Worm (Caenorhabditis elegans): ENCODE results near the gene T06A1.5.
A peak's percentile ranks its signal among the peaks of the same experiment; 100 is the strongest.

DNA sequence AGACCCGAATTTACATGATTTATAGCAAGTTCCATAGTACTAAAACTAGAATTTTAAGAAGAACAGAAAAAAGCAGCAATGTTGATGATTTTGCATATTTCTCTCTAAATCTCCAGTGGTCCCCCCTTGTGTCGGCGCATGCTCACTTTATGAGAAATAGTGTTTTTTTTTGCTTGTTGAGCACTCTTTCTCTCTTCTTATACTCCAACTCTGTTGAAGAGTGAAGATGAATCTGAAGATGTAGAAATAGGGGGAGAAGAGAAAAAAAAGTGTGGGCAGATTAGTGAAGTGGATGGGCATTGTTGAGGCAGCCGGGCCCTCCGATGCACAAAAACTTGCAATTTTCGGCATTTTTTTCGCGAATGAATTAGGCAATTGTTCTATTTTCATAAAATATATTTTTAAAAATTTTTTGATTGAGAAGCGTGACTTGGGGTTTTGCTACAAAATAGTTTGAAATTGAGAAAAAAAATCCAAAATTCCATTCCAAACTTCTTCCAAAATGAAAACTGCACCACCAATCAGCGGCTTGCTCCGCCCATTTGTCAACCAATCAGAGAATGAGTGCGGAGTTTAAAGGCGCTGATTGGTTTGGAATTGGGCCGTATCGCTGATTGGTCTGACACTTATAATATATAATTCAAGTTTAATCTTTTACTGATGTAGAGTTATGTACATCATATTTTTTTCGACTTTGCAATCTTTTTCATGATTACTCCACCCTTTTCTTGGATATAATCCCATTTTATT lies 13.6 kb downstream of the T06A1.5 start:
- TF ChIP-seq F37D6.2 (tag; optimal IDR thresholded peaks at IDR 0.05) (no peak), mep-1 (tag; optimal IDR thresholded peaks at IDR 0.05) (no peak), nhr-11 (tag; optimal IDR thresholded peaks at IDR 0.05) (no peak), lin-13 (GFP tag; optimal IDR thresholded peaks at IDR 0.05) (no peak), nhr-25 (tag; optimal IDR thresholded peaks at IDR 0.05; ENCODE audit: borderline replicate concordance, insufficient read depth) (no peak), dpl-1 (GFP tag; optimal IDR thresholded peaks at IDR 0.05) (no peak), fkh-10 (GFP tag; optimal IDR thresholded peaks at IDR 0.05) (peak; percentile 63), pqm-1 (tag; optimal IDR thresholded peaks at IDR 0.05) (no peak), egl-27 (tag; optimal IDR thresholded peaks at IDR 0.05) (no peak), unc-62 (GFP tag; optimal IDR thresholded peaks at IDR 0.05 in 1 of 2) (no peak), unc-62 (tag; optimal IDR thresholded peaks at IDR 0.05) (no peak), lin-15B (tag; optimal IDR thresholded peaks at IDR 0.05) (no peak), zag-1 (tag; optimal IDR thresholded peaks at IDR 0.05) (no peak), cey-2 (tag; optimal IDR thresholded peaks at IDR 0.05; ENCODE audit: borderline replicate concordance, insufficient read depth) (no peak), unc-39 (tag; optimal IDR thresholded peaks at IDR 0.05) (no peak)
